Fruit fly (Drosophila melanogaster) whole organism, embryonic: Measurements from ENCODE around the gene CG5861.

Experiments
- Aef1 ChIP-seq: fragments of 200-800 bp; sonication (Bioruptor generic); IDR thresholded peaks from 3 replicates; pipeline ENCODE4 v1.3.6; 2022; ENCODE audit warnings: missing biosample characterization, missing genetic modification characterization
- Atf6 ChIP-seq: fragments of 200-800 bp; sonication (Bioruptor generic); IDR thresholded peaks from 2 replicates; pipeline ENCODE4 v1.3.6; 2022; ENCODE audit warnings: missing biosample characterization, missing genetic modification characterization
- BtbVII ChIP-seq: fragments of 200-800 bp; sonication (Bioruptor generic); optimal IDR thresholded peaks from 3 replicates; lab custom pipeline; 2017; ENCODE audit warnings: missing biosample characterization, mild to moderate bottlenecking, missing genetic modification characterization
- CG10366 ChIP-seq: fragments of 200-800 bp; sonication (Bioruptor generic); IDR thresholded peaks from 2 replicates; pipeline ENCODE4 v1.3.6; 2022; ENCODE audit warnings: missing biosample characterization, missing genetic modification characterization
- CG11085 ChIP-seq: fragments of 200-800 bp; sonication (Bioruptor generic); IDR thresholded peaks from 2 replicates; pipeline ENCODE4 v1.3.6; 2022; ENCODE audit warnings: missing biosample characterization, missing genetic modification characterization
- CG12104 ChIP-seq: fragments of 200-800 bp; sonication (Bioruptor generic); optimal IDR thresholded peaks from 3 replicates; lab custom pipeline; 2016; ENCODE audit warnings: missing biosample characterization, missing genetic modification characterization
- CG14014 ChIP-seq: fragments of 200-800 bp; sonication (Bioruptor generic); IDR thresholded peaks from 2 replicates; pipeline ENCODE4 v1.3.6; 2022; ENCODE audit warnings: missing biosample characterization, missing genetic modification characterization
- CG14860 ChIP-seq: fragments of 200-800 bp; sonication (Bioruptor generic); IDR thresholded peaks from 3 replicates; pipeline ENCODE4 v1.3.6; 2022; ENCODE audit warnings: missing biosample characterization, missing genetic modification characterization; ENCODE audit not compliant: partially characterized antibody
- CG1602 ChIP-seq: fragments of 200-800 bp; sonication (Bioruptor generic); optimal IDR thresholded peaks from 3 replicates; lab custom pipeline; 2016; ENCODE audit warnings: missing biosample characterization, missing genetic modification characterization
- CG17802 ChIP-seq: fragments of 200-800 bp; sonication (Bioruptor generic); optimal IDR thresholded peaks from 2 replicates; lab custom pipeline; 2018; ENCODE audit warnings: missing biosample characterization, mild to moderate bottlenecking, missing genetic modification characterization, moderate library complexity
- CG17912 ChIP-seq: fragments of 200-800 bp; sonication (Bioruptor generic); optimal IDR thresholded peaks from 2 replicates; lab custom pipeline; 2018; ENCODE audit warnings: missing biosample characterization, mild to moderate bottlenecking, missing genetic modification characterization
- CG2712 ChIP-seq: fragments of 200-800 bp; optimal IDR thresholded peaks from 3 replicates; lab custom pipeline; 2019; ENCODE audit warnings: missing biosample characterization, mild to moderate bottlenecking, missing genetic modification characterization, moderate library complexity
- CG32772 ChIP-seq: fragments of 200-800 bp; sonication (Bioruptor generic); IDR thresholded peaks from 2 replicates; pipeline ENCODE4 v1.3.6; 2022; ENCODE audit warnings: missing biosample characterization, missing genetic modification characterization
- CG6654 ChIP-seq: fragments of 200-800 bp; sonication (Bioruptor generic); optimal IDR thresholded peaks from 2 replicates; lab custom pipeline; 2017; ENCODE audit warnings: missing biosample characterization, mild to moderate bottlenecking, missing genetic modification characterization
- CG7987 ChIP-seq: fragments of 200-800 bp; sonication (Bioruptor generic); optimal IDR thresholded peaks from 2 replicates; lab custom pipeline; 2018; ENCODE audit warnings: missing biosample characterization, mild to moderate bottlenecking, missing genetic modification characterization, moderate library complexity
- CG9437 ChIP-seq: fragments of 200-800 bp; sonication (Bioruptor generic); optimal IDR thresholded peaks from 2 replicates; lab custom pipeline; 2018; ENCODE audit warnings: missing biosample characterization, mild to moderate bottlenecking, missing genetic modification characterization
- CG9727 ChIP-seq: fragments of 200-800 bp; sonication (Bioruptor generic); optimal IDR thresholded peaks from 3 replicates; lab custom pipeline; 2017; ENCODE audit warnings: missing biosample characterization, mild to moderate bottlenecking, missing genetic modification characterization
- Dll ChIP-seq: fragments of 200-800 bp; sonication (Bioruptor generic); IDR thresholded peaks from 4 replicates; pipeline ENCODE4 v1.3.6; 2022; ENCODE audit warnings: missing biosample characterization, missing genetic modification characterization; ENCODE audit not compliant: partially characterized antibody
- H2.0 ChIP-seq: fragments of 200-800 bp; sonication (Bioruptor generic); IDR thresholded peaks from 2 replicates; pipeline ENCODE4 v1.3.6; 2022; ENCODE audit warnings: missing biosample characterization, missing genetic modification characterization
- HLH3B ChIP-seq: fragments of 200-800 bp; sonication (Bioruptor generic); IDR thresholded peaks from 2 replicates; pipeline ENCODE4 v1.3.6; 2022; ENCODE audit warnings: missing biosample characterization, missing genetic modification characterization
- HLHmδ ChIP-seq: fragments of 200-800 bp; sonication (Bioruptor generic); optimal IDR thresholded peaks from 2 replicates; lab custom pipeline; 2018; ENCODE audit warnings: missing biosample characterization, mild to moderate bottlenecking, missing genetic modification characterization, moderate library complexity
- Lpt ChIP-seq: fragments of >200 bp; optimal IDR thresholded peaks from 2 replicates; lab custom pipeline; 2018; ENCODE audit warnings: missing biosample characterization, missing genetic modification characterization
- Mad ChIP-seq: fragments of 200-800 bp; sonication (Bioruptor generic); optimal IDR thresholded peaks from 2 replicates; lab custom pipeline; 2016; ENCODE audit warnings: missing biosample characterization, missing genetic modification characterization
- Med ChIP-seq: fragments of 200-800 bp; sonication (Bioruptor generic); peaks from one replicate; lab custom pipeline; 2016; ENCODE audit warnings: missing biosample characterization, missing genetic modification characterization, mild to moderate bottlenecking, inconsistent platforms, moderate library complexity
- Meics ChIP-seq: fragments of 200-800 bp; sonication (Bioruptor generic); optimal IDR thresholded peaks from 2 replicates; lab custom pipeline; 2017; ENCODE audit warnings: missing biosample characterization, mild to moderate bottlenecking, missing genetic modification characterization
- Poxn ChIP-seq: fragments of 200-800 bp; sonication (Bioruptor generic); IDR thresholded peaks from 2 replicates; pipeline ENCODE4 v1.3.6; 2022; ENCODE audit warnings: missing biosample characterization, missing genetic modification characterization
- Rx ChIP-seq: fragments of 200-800 bp; sonication (Bioruptor generic); IDR thresholded peaks from 2 replicates; pipeline ENCODE4 v1.3.6; 2022; ENCODE audit warnings: missing biosample characterization, missing genetic modification characterization
- Sox102F ChIP-seq: fragments of 200-800 bp; sonication (Bioruptor generic); optimal IDR thresholded peaks from 2 replicates; lab custom pipeline; 2018; ENCODE audit warnings: missing biosample characterization, mild to moderate bottlenecking, missing genetic modification characterization, moderate library complexity
- Tbp ChIP-seq: fragments of >200 bp; optimal IDR thresholded peaks from 2 replicates; lab custom pipeline; 2018; ENCODE audit warnings: missing biosample characterization, missing genetic modification characterization
- ac ChIP-seq: fragments of 200-800 bp; sonication (Bioruptor generic); optimal IDR thresholded peaks from 3 replicates; lab custom pipeline; 2017; ENCODE audit warnings: missing biosample characterization, mild to moderate bottlenecking, missing genetic modification characterization
- br ChIP-seq: fragments of >200 bp; optimal IDR thresholded peaks from 2 replicates; lab custom pipeline; 2017
- cato ChIP-seq: fragments of 200-800 bp; sonication (Bioruptor generic); optimal IDR thresholded peaks from 2 replicates; lab custom pipeline; 2016; ENCODE audit warnings: missing biosample characterization, missing genetic modification characterization, borderline replicate concordance
- cg ChIP-seq: fragments of 200-800 bp; sonication (Bioruptor generic); optimal IDR thresholded peaks from 3 replicates; lab custom pipeline; 2019; ENCODE audit warnings: missing biosample characterization, mild to moderate bottlenecking, missing genetic modification characterization, moderate library complexity
- crol ChIP-seq: fragments of 200-800 bp; sonication (Bioruptor generic); IDR thresholded peaks from 2 replicates; pipeline ENCODE4 v1.3.6; 2022; ENCODE audit warnings: missing biosample characterization, missing genetic modification characterization
- dmrt11E ChIP-seq: fragments of 200-800 bp; sonication (Bioruptor generic); optimal IDR thresholded peaks from 3 replicates; lab custom pipeline; 2018; ENCODE audit warnings: missing biosample characterization, mild to moderate bottlenecking, missing genetic modification characterization, moderate library complexity
- emc ChIP-seq: fragments of 200-800 bp; sonication (Bioruptor generic); optimal IDR thresholded peaks from 2 replicates; lab custom pipeline; 2016; ENCODE audit warnings: missing biosample characterization, missing genetic modification characterization
- h ChIP-seq: fragments of >200 bp; optimal IDR thresholded peaks from 2 replicates; lab custom pipeline; 2017
- ind ChIP-seq: fragments of 200-800 bp; sonication (Bioruptor generic); optimal IDR thresholded peaks from 3 replicates; lab custom pipeline; 2016; ENCODE audit warnings: missing biosample characterization, missing genetic modification characterization
- jing ChIP-seq: fragments of 200-800 bp; sonication (Bioruptor generic); optimal IDR thresholded peaks from 2 replicates; lab custom pipeline; 2018; ENCODE audit warnings: missing biosample characterization, mild to moderate bottlenecking, missing genetic modification characterization
- lov ChIP-seq, 2 experiments: fragments of 200-800 bp in 1 of 2; fragments of >200 bp in 1 of 2; sonication (Bioruptor generic) in 1 of 2; IDR thresholded peaks in 1 of 2; optimal IDR thresholded peaks in 1 of 2; 2 replicates in 1 of 2; 3 replicates in 1 of 2; pipeline versions ENCODE4 v1.3.6 to Lab custom; 2017 to 2022; ENCODE audit warnings: missing biosample characterization in 1 of 2, missing genetic modification characterization in 1 of 2
- maf-S ChIP-seq: fragments of 200-800 bp; sonication (Bioruptor generic); optimal IDR thresholded peaks from 2 replicates; lab custom pipeline; 2016; ENCODE audit warnings: missing biosample characterization, missing genetic modification characterization
- odd ChIP-seq: fragments of 200-800 bp; sonication (Bioruptor generic); optimal IDR thresholded peaks from 2 replicates; lab custom pipeline; 2017; ENCODE audit warnings: missing biosample characterization, mild to moderate bottlenecking, missing genetic modification characterization
- otp ChIP-seq: fragments of 200-800 bp; sonication (Bioruptor generic); IDR thresholded peaks from 3 replicates; pipeline ENCODE4, ENCODE4 v1.3.6; 2022; ENCODE audit warnings: missing biosample characterization, missing genetic modification characterization
- pnt ChIP-seq: fragments of 200-800 bp; sonication (Bioruptor generic); optimal IDR thresholded peaks from 3 replicates; lab custom pipeline; 2016; ENCODE audit warnings: missing biosample characterization, missing genetic modification characterization
- sens ChIP-seq: fragments of 200-800 bp; sonication (Bioruptor generic); peaks from one replicate; lab custom pipeline; 2016; ENCODE audit warnings: missing biosample characterization, missing genetic modification characterization
- shn ChIP-seq: fragments of 200-800 bp; sonication (Bioruptor generic); optimal IDR thresholded peaks from 3 replicates; lab custom pipeline; 2016; ENCODE audit warnings: missing biosample characterization, missing genetic modification characterization
- stwl ChIP-seq: fragments of 200-800 bp; sonication (Bioruptor generic); optimal IDR thresholded peaks from 3 replicates; lab custom pipeline; 2018; ENCODE audit warnings: missing biosample characterization, mild to moderate bottlenecking, missing genetic modification characterization, moderate library complexity
- sug ChIP-seq: fragments of 200-800 bp; optimal IDR thresholded peaks from 2 replicates; lab custom pipeline; 2019; ENCODE audit warnings: missing biosample characterization, mild to moderate bottlenecking, missing genetic modification characterization, moderate library complexity
- tio ChIP-seq: fragments of 200-800 bp; sonication (Bioruptor generic); optimal IDR thresholded peaks from 2 replicates; lab custom pipeline; 2017; ENCODE audit warnings: missing biosample characterization, missing genetic modification characterization, inconsistent platforms
- tx ChIP-seq: fragments of 200-800 bp; sonication (Bioruptor generic); optimal IDR thresholded peaks from 2 replicates; lab custom pipeline; 2016; ENCODE audit warnings: missing biosample characterization, missing genetic modification characterization
- zen ChIP-seq: fragments of 200-800 bp; sonication (Bioruptor generic); optimal IDR thresholded peaks from 3 replicates; lab custom pipeline; 2018; ENCODE audit warnings: missing biosample characterization, mild to moderate bottlenecking, missing genetic modification characterization, moderate library complexity

CG5861 gene

DNA sequence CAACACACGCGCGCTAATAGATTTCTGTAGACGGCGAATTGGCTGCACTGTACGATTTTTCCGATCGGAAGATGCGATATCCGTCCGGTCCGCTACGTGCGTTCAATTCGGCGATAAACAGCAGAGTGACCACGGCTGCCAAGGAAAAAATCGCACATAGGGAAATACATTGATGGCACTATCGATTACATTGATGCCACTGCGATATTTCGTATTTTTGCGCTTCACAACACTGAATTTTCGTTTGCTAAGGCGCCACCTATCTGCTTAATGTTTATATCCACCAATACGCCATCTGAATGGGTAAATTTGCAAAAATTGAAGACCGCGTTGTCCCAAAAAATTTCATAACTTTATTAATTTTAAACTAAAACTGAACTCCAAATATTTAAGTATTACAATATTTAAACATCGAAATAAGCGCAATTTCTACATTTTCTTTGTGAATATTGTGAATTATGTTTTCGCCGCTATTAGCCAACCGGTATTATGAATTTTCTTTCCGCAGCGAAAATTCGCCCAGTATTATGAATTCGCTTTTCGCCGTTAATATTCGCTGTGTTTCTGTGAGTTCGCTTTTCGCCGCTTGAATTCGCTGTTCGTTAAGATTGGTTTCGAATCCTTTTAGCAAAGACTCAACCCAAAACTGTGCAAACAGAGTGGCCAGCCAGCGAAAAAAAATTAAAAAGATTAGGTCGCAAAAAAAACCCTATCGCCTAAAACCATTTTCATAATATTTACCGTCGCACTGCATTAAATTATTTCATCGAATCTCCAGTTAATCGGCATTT, 19.3 kb downstream of the CG5861 start, which contains the start of the genes crp and pkaap (continued):
- peak; percentile 19 for TF ChIP-seq odd
- TF ChIP-seq zen (tag; lab: Kevin White, UChicago) = peak; percentile 56
- TF ChIP-seq Sox102F (GFP tag; lab: Kevin White, UChicago) = no peak
- peak; percentile 77 for TF ChIP-seq CG2712 (tag; lab: Kevin White, UChicago)
- TF ChIP-seq cg = no peak
- TF ChIP-seq CG32772 = no peak
- TF ChIP-seq CG9727 (GFP tag; lab: Kevin White, UChicago) = peak; percentile 48
- peak; percentile 91 for TF ChIP-seq stwl
- TF ChIP-seq h (lab: Kevin White, UChicago) = no peak
- peak; percentile 46 for TF ChIP-seq CG12104 (GFP tag; lab: Kevin White, UChicago)
- no peak for TF ChIP-seq Dll (GFP tag; lab: Robert Waterston, UW)
- TF ChIP-seq CG9437 (GFP tag; lab: Kevin White, UChicago) = no peak
- no peak for TF ChIP-seq CG14860 (GFP tag; lab: Robert Waterston, UW)
- TF ChIP-seq CG1602 (GFP tag; lab: Kevin White, UChicago) = peak; percentile 85
- peak; percentile 88 for TF ChIP-seq maf-S (GFP tag; lab: Kevin White, UChicago)
- TF ChIP-seq sens (GFP tag; lab: Kevin White, UChicago) = peak; percentile 97
- TF ChIP-seq CG10366 (GFP tag; lab: Robert Waterston, UW) = no peak
- peak; percentile 74 for TF ChIP-seq CG17912 (GFP tag; lab: Kevin White, UChicago)
- peak; percentile 82 for TF ChIP-seq emc
- TF ChIP-seq CG14014 (GFP tag; lab: Robert Waterston, UW) = no peak
- no peak for TF ChIP-seq H2.0 (GFP tag; lab: Robert Waterston, UW)
- peak; percentile 88 for TF ChIP-seq shn (GFP tag; lab: Kevin White, UChicago)
- TF ChIP-seq Mad (GFP tag; lab: Kevin White, UChicago) = peak; percentile 71
- peak; percentile 88 for TF ChIP-seq pnt (GFP tag; lab: Kevin White, UChicago)
- no peak for TF ChIP-seq br (lab: Kevin White, UChicago)
- TF ChIP-seq BtbVII (GFP tag; lab: Kevin White, UChicago) = peak; percentile 70
- no peak for TF ChIP-seq Rx (GFP tag; lab: Robert Waterston, UW)
- TF ChIP-seq CG7987 (GFP tag; lab: Kevin White, UChicago) = peak; percentile 74
- TF ChIP-seq CG17802 = peak; percentile 48
- no peak for TF ChIP-seq Poxn
- TF ChIP-seq Atf6 (GFP tag; lab: Robert Waterston, UW) = no peak
- no peak for TF ChIP-seq crol
- no peak for TF ChIP-seq Lpt (GFP tag; lab: Kevin White, UChicago)
- TF ChIP-seq ind = peak; percentile 83
- TF ChIP-seq HLHmδ (GFP tag; lab: Kevin White, UChicago) = peak; percentile 94
- peak; percentile 67 for TF ChIP-seq Meics (GFP tag; lab: Kevin White, UChicago)
- peak; percentile 3 for TF ChIP-seq ac (GFP tag; lab: Kevin White, UChicago)
- TF ChIP-seq HLH3B (GFP tag; lab: Robert Waterston, UW) = no peak
- TF ChIP-seq cato (GFP tag; lab: Kevin White, UChicago) = no peak
- TF ChIP-seq dmrt11E = peak; percentile 63
- TF ChIP-seq tio (GFP tag; lab: Kevin White, UChicago) = peak; percentile 58
- TF ChIP-seq lov (optimal IDR thresholded peaks at IDR 0.05; lab: Kevin White, UChicago) = no peak
- TF ChIP-seq lov (GFP tag; IDR thresholded peaks at IDR 0.05; lab: Robert Waterston, UW) = no peak
- TF ChIP-seq Med = peak; percentile 98
- peak; percentile 37 for TF ChIP-seq Tbp (GFP tag; lab: Kevin White, UChicago)
- TF ChIP-seq Aef1 = no peak
- no peak for TF ChIP-seq CG11085
- TF ChIP-seq jing (GFP tag; lab: Kevin White, UChicago) = peak; percentile 51
- TF ChIP-seq tx (GFP tag; lab: Kevin White, UChicago) = peak; percentile 84
- peak; percentile 43 for TF ChIP-seq CG6654 (GFP tag; lab: Kevin White, UChicago)
- no peak for TF ChIP-seq otp (GFP tag; lab: Robert Waterston, UW)
- TF ChIP-seq sug (tag; lab: Kevin White, UChicago) = peak; percentile 74
